Worm (Caenorhabditis elegans) whole organism, L4/young adult: ENCODE measurements around the gene F23D12.10.

Experiments used
- W03F9.2 ChIP-seq: fragments of 150-350 bp; optimal IDR thresholded peaks from 2 replicates; lab custom pipeline; 2014; ENCODE audit warnings: missing biosample characterization, missing genetic modification characterization
- him-1 ChIP-seq: sonication (generic microtip); optimal IDR thresholded peaks from 2 replicates; lab custom pipeline; 2016; ENCODE audit warnings: missing genotype, missing genetic modification reagents, missing genetic modification characterization, missing compliant biosample characterization

DNA sequence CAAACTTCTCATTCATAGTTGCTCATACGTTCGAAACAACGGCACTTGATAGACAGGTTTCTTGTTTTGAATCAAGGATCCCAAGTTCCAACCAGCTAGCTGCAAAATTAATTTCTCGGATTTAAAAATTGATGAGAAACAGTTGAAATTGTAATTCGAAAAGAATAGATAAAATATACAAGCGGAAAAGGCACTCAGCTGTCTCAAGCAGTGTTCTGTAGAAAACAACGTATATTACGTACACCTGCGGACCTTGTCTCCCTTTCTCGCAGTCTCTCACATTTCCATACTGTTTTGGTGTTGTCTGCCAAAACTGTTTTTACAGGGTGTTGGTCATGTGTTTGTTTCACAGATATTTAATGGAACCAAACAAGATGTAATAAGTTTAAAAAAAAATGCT lies at the start of gene F23D12.10:
- TF ChIP-seq W03F9.2 (tag; lab: Kevin White, UChicago), result no peak
- no peak for TF ChIP-seq him-1 (tag; lab: Kevin White, UChicago)
